1 worm cellular context compared by ENCODE assay signal in genomic region chrIII:4362332-4362731, ce11.
TF ChIP-seq lines count a peak whose summit lies in the region.

No protein-coding gene starts in this region.

TF ChIP-seq in whole organism, young adult, 124 proteins besides CTCF, POLR2A, EP300 and RAD21 (continued from another document):
- TF ChIP-seq ztf-26 (tag; optimal IDR thresholded peaks at IDR 0.05; lab: Kevin White, UChicago) (no peak), lin-26 (GFP tag; IDR thresholded peaks at IDR 0.05; lab: Robert Waterston, UW) (peak; percentile 78), die-1 (tag; optimal IDR thresholded peaks at IDR 0.05; lab: Kevin White, UChicago) (peak; percentile 46), ceh-40 (GFP tag; IDR thresholded peaks at IDR 0.05; lab: Robert Waterston, UW) (no peak), ccch-3 (GFP tag; optimal IDR thresholded peaks at IDR 0.05; lab: Kevin White, UChicago) (no peak), zim-3 (tag; optimal IDR thresholded peaks at IDR 0.05; lab: Kevin White, UChicago) (no peak), madf-3 (GFP tag; IDR thresholded peaks at IDR 0.05; lab: Robert Waterston, UW) (no peak), nhr-120 (GFP tag; IDR thresholded peaks at IDR 0.05; lab: Robert Waterston, UW) (no peak), hmg-20 (GFP tag; IDR thresholded peaks at IDR 0.05; lab: Robert Waterston, UW) (no peak), snpc-1.3 (tag; optimal IDR thresholded peaks at IDR 0.05; lab: Kevin White, UChicago; ENCODE audit: insufficient read depth) (no peak), snpc-3.4 (tag; optimal IDR thresholded peaks at IDR 0.05; lab: Kevin White, UChicago) (no peak), Y53F4B.3 (GFP tag; IDR thresholded peaks at IDR 0.05; lab: Robert Waterston, UW) (no peak), ekl-4 (GFP tag; IDR thresholded peaks at IDR 0.05; lab: Robert Waterston, UW) (no peak), D2030.7 (GFP tag; IDR thresholded peaks at IDR 0.05; lab: Robert Waterston, UW) (peak; percentile 62), nfya-2 (GFP tag; IDR thresholded peaks at IDR 0.05; lab: Robert Waterston, UW) (no peak), ZK185.1 (tag; optimal IDR thresholded peaks at IDR 0.05; lab: Kevin White, UChicago; ENCODE audit: poor library complexity, severe bottlenecking) (no peak), unc-130 (GFP tag; optimal IDR thresholded peaks at IDR 0.05; lab: Kevin White, UChicago) (peak; percentile 8), Y53G8AR.9 (GFP tag; conservative IDR thresholded peaks at IDR 0.05; lab: Robert Waterston, UW) (no peak), ama-1 (optimal IDR thresholded peaks at IDR 0.05; lab: Kevin White, UChicago) (no peak), ama-1 (GFP tag; optimal IDR thresholded peaks at IDR 0.05; lab: Kevin White, UChicago) (peak; percentile 12 to 49), sptf-2 (GFP tag; optimal IDR thresholded peaks at IDR 0.05; lab: Kevin White, UChicago) (no peak), Y79H2A.3 (GFP tag; conservative IDR thresholded peaks at IDR 0.05; lab: Robert Waterston, UW) (no peak), akir-1 (GFP tag; optimal IDR thresholded peaks at IDR 0.05; lab: Kevin White, UChicago) (no peak), rec-8 (tag; optimal IDR thresholded peaks at IDR 0.05; lab: Kevin White, UChicago) (no peak), F52B5.7 (tag; optimal IDR thresholded peaks at IDR 0.05; lab: Kevin White, UChicago) (no peak), rpc-1 (optimal IDR thresholded peaks at IDR 0.05; lab: Kevin White, UChicago) (peak; percentile 65), rpc-1 (tag; optimal IDR thresholded peaks at IDR 0.05; lab: Kevin White, UChicago) (peak; percentile 80), C06A6.2 (GFP tag; conservative IDR thresholded peaks at IDR 0.05; lab: Robert Waterston, UW) (no peak), mxl-1 (tag; optimal IDR thresholded peaks at IDR 0.05; lab: Kevin White, UChicago) (peak; percentile 45), nfya-1 (tag; optimal IDR thresholded peaks at IDR 0.05; lab: Kevin White, UChicago; ENCODE audit: borderline replicate concordance, insufficient read depth) (no peak), somi-1 (GFP tag; optimal IDR thresholded peaks at IDR 0.05; lab: Kevin White, UChicago) (no peak), hlh-12 (tag; optimal IDR thresholded peaks at IDR 0.05; lab: Kevin White, UChicago) (no peak), F10E7.11 (tag; optimal IDR thresholded peaks at IDR 0.05; lab: Kevin White, UChicago) (no peak), lsl-1 (GFP tag; optimal IDR thresholded peaks at IDR 0.05; lab: Kevin White, UChicago) (peak; percentile 52), lag-1 (GFP tag; IDR thresholded peaks at IDR 0.05; lab: Robert Waterston, UW) (no peak), nhr-90 (tag; optimal IDR thresholded peaks at IDR 0.05; lab: Kevin White, UChicago) (peak; percentile 54), hrde-1 (tag; optimal IDR thresholded peaks at IDR 0.05; lab: Kevin White, UChicago; ENCODE audit: borderline replicate concordance) (no peak), bed-2 (GFP tag; IDR thresholded peaks at IDR 0.05; lab: Robert Waterston, UW) (no peak), zfh-2 (GFP tag; conservative IDR thresholded peaks at IDR 0.05; lab: Robert Waterston, UW) (no peak), chd-7 (tag; optimal IDR thresholded peaks at IDR 0.05; lab: Kevin White, UChicago) (no peak), ztf-25 (GFP tag; IDR thresholded peaks at IDR 0.05; lab: Robert Waterston, UW) (no peak), snpc-4 (GFP tag; optimal IDR thresholded peaks at IDR 0.05; lab: Kevin White, UChicago) (no peak), snpc-4 (tag; optimal IDR thresholded peaks at IDR 0.05; lab: Kevin White, UChicago) (peak in 2 of 4 experiments; percentile 18 to 60), lin-40 (tag; optimal IDR thresholded peaks at IDR 0.05; lab: Kevin White, UChicago) (no peak), madf-8 (GFP tag; conservative IDR thresholded peaks at IDR 0.05; lab: Robert Waterston, UW) (0 out of 2 replicates have a peak, but pooled peaks have one; percentile 19), F23B12.7 (tag; optimal IDR thresholded peaks at IDR 0.05; lab: Kevin White, UChicago; ENCODE audit: insufficient read depth) (no peak), hmg-1.2 (GFP tag; IDR thresholded peaks at IDR 0.05; lab: Robert Waterston, UW) (peak; percentile 30; the same call in 1 of the 2 replicates), egl-18 (GFP tag; IDR thresholded peaks at IDR 0.05; lab: Robert Waterston, UW) (no peak), pbrm-1 (GFP tag; IDR thresholded peaks at IDR 0.05; lab: Robert Waterston, UW) (no peak), hsf-1 (GFP tag; IDR thresholded peaks at IDR 0.05; lab: Robert Waterston, UW) (no peak; the same call in 1 of the 2 replicates), let-607 (tag; optimal IDR thresholded peaks at IDR 0.05; lab: Kevin White, UChicago) (no peak), dpff-1 (tag; optimal IDR thresholded peaks at IDR 0.05; lab: Kevin White, UChicago) (no peak), ztf-18 (tag; optimal IDR thresholded peaks at IDR 0.05; lab: Kevin White, UChicago) (peak; percentile 22), K12H6.12 (tag; optimal IDR thresholded peaks at IDR 0.05; lab: Kevin White, UChicago) (no peak), aptf-2 (GFP tag; conservative IDR thresholded peaks at IDR 0.05; lab: Robert Waterston, UW) (no peak), Y56A3A.18 (GFP tag; IDR thresholded peaks at IDR 0.05; lab: Robert Waterston, UW) (no peak), K11D2.4 (GFP tag; IDR thresholded peaks at IDR 0.05; lab: Robert Waterston, UW) (no peak), egl-44 (GFP tag; IDR thresholded peaks at IDR 0.05; lab: Robert Waterston, UW) (0 out of 2 replicates have a peak, but pooled peaks have one; percentile 35), let-526 (GFP tag; IDR thresholded peaks at IDR 0.05; lab: Robert Waterston, UW) (no peak), F57A8.1 (GFP tag; optimal IDR thresholded peaks at IDR 0.05; lab: Kevin White, UChicago) (no peak), mcd-1 (GFP tag; IDR thresholded peaks at IDR 0.05; lab: Robert Waterston, UW) (peak; percentile 18; the same call in 1 of the 2 replicates), madf-6 (GFP tag; IDR thresholded peaks at IDR 0.05; lab: Robert Waterston, UW) (0 out of 2 replicates have a peak, but pooled peaks have one; percentile 18), T07F8.4 (tag; optimal IDR thresholded peaks at IDR 0.05; lab: Kevin White, UChicago) (peak; percentile 8), B0019.2 (GFP tag; conservative IDR thresholded peaks at IDR 0.05; lab: Robert Waterston, UW) (no peak)
